Fruit fly (Drosophila melanogaster) whole organism, embryonic: ENCODE results near the gene MTPAP.

ENCODE experiments used
- ATbp ChIP-seq: fragments of 200-800 bp; sonication (Bioruptor generic); optimal IDR thresholded peaks from 2 replicates; lab custom pipeline; 2017; ENCODE audit warnings: missing biosample characterization, mild to moderate bottlenecking, missing genetic modification characterization, missing genetic modification reagents
- CG10321 ChIP-seq: fragments of 200-800 bp; sonication (Bioruptor generic); IDR thresholded peaks from 2 replicates; pipeline ENCODE4 v1.3.6; 2022; ENCODE audit warnings: missing biosample characterization, missing genetic modification characterization
- CG10565 ChIP-seq: fragments of 200-800 bp; sonication (Bioruptor generic); optimal IDR thresholded peaks from 3 replicates; lab custom pipeline; 2016; ENCODE audit warnings: missing biosample characterization, mild to moderate bottlenecking, missing genetic modification characterization
- CG11560 ChIP-seq: fragments of 200-800 bp; sonication (Bioruptor generic); IDR thresholded peaks from 3 replicates; pipeline ENCODE4 v1.3.6; 2022; ENCODE audit warnings: missing biosample characterization, missing genetic modification characterization
- CG12236 ChIP-seq: fragments of 200-800 bp; sonication (Bioruptor generic); optimal IDR thresholded peaks from 2 replicates; lab custom pipeline; 2016; ENCODE audit warnings: missing biosample characterization, missing genetic modification characterization
- CG12391 ChIP-seq: fragments of 200-800 bp; sonication (Bioruptor generic); optimal IDR thresholded peaks from 3 replicates; lab custom pipeline; 2018; ENCODE audit warnings: missing biosample characterization, mild to moderate bottlenecking, missing genetic modification characterization, moderate library complexity
- CG14050 ChIP-seq: fragments of 200-800 bp; sonication (Bioruptor generic); IDR thresholded peaks from 3 replicates; pipeline ENCODE4 v1.3.6; 2022; ENCODE audit warnings: missing biosample characterization, missing genetic modification characterization
- CG14965 ChIP-seq: fragments of 200-800 bp; sonication (Bioruptor generic); optimal IDR thresholded peaks from 2 replicates; lab custom pipeline; 2016; ENCODE audit warnings: missing biosample characterization, missing genetic modification characterization, borderline replicate concordance
- CG18011 ChIP-seq: fragments of 200-800 bp; sonication (Bioruptor generic); optimal IDR thresholded peaks from 2 replicates; lab custom pipeline; 2017; ENCODE audit warnings: missing biosample characterization, missing genetic modification characterization, mild to moderate bottlenecking, moderate library complexity, missing genotype
- CG2129 ChIP-seq: fragments of 200-800 bp; sonication (Bioruptor generic); IDR thresholded peaks from 2 replicates; pipeline ENCODE4 v1.3.6; 2022; ENCODE audit warnings: missing biosample characterization, missing genetic modification characterization; ENCODE audit not compliant: partially characterized antibody
- CG4360 ChIP-seq: fragments of 200-800 bp; sonication (Bioruptor generic); IDR thresholded peaks from 2 replicates; pipeline ENCODE4 v1.3.6; 2022; ENCODE audit warnings: missing biosample characterization, missing genetic modification characterization
- CG7271 ChIP-seq: fragments of 200-800 bp; sonication (Bioruptor generic); optimal IDR thresholded peaks from 2 replicates; lab custom pipeline; 2018; ENCODE audit warnings: missing biosample characterization, mild to moderate bottlenecking, missing genetic modification characterization, moderate library complexity
- CG7745 ChIP-seq: fragments of 200-800 bp; sonication (Bioruptor generic); optimal IDR thresholded peaks from 2 replicates; lab custom pipeline; 2018; ENCODE audit warnings: missing biosample characterization, mild to moderate bottlenecking, missing genetic modification characterization, moderate library complexity
- CG9797 ChIP-seq: fragments of 200-800 bp; sonication (Bioruptor generic); optimal IDR thresholded peaks from 3 replicates; lab custom pipeline; 2018; ENCODE audit warnings: missing biosample characterization, mild to moderate bottlenecking, missing genetic modification characterization
- CoRest ChIP-seq: fragments of 200-800 bp; sonication (Bioruptor generic); optimal IDR thresholded peaks from 3 replicates; lab custom pipeline; 2018; ENCODE audit warnings: missing biosample characterization, mild to moderate bottlenecking, missing genetic modification characterization, moderate library complexity
- Dfd ChIP-seq, 2 experiments: fragments of >200 bp; optimal IDR thresholded peaks; 2 replicates each; lab custom pipeline; 2017; ENCODE audit warnings: missing biosample characterization in 2 of 2, missing genetic modification characterization in 2 of 2
- Dll ChIP-seq: fragments of 200-800 bp; sonication (Bioruptor generic); IDR thresholded peaks from 4 replicates; pipeline ENCODE4 v1.3.6; 2022; ENCODE audit warnings: missing biosample characterization, missing genetic modification characterization; ENCODE audit not compliant: partially characterized antibody
- Doc2 ChIP-seq: fragments of 200-800 bp; sonication (Bioruptor generic); IDR thresholded peaks from 2 replicates; pipeline ENCODE4 v1.3.6; 2022; ENCODE audit warnings: missing biosample characterization, missing genetic modification characterization
- E2f1 ChIP-seq: fragments of 200-800 bp; sonication (Bioruptor generic); IDR thresholded peaks from 2 replicates; pipeline ENCODE4 v1.3.6; 2022; ENCODE audit warnings: missing biosample characterization, missing genetic modification characterization
- Fer3 ChIP-seq: fragments of 200-800 bp; sonication (Bioruptor generic); optimal IDR thresholded peaks from 2 replicates; lab custom pipeline; 2018; ENCODE audit warnings: missing biosample characterization, mild to moderate bottlenecking, missing genetic modification characterization, moderate library complexity
- HLH4C ChIP-seq: fragments of 200-800 bp; sonication (Bioruptor generic); IDR thresholded peaks from 3 replicates; pipeline ENCODE4 v1.3.6; 2022; ENCODE audit warnings: missing biosample characterization, missing genetic modification characterization; ENCODE audit not compliant: partially characterized antibody
- Max ChIP-seq: fragments of 200-800 bp; sonication (Bioruptor generic); optimal IDR thresholded peaks from 2 replicates; lab custom pipeline; 2016; ENCODE audit warnings: missing biosample characterization, mild to moderate bottlenecking, missing genetic modification characterization
- Med ChIP-seq: fragments of 200-800 bp; sonication (Bioruptor generic); peaks from one replicate; lab custom pipeline; 2016; ENCODE audit warnings: missing biosample characterization, missing genetic modification characterization, mild to moderate bottlenecking, inconsistent platforms, moderate library complexity
- NFAT ChIP-seq: fragments of 200-800 bp; sonication (Bioruptor generic); IDR thresholded peaks from 2 replicates; pipeline ENCODE4 v1.3.6; 2022; ENCODE audit warnings: missing biosample characterization, missing genetic modification characterization
- Ptx1 ChIP-seq: fragments of 200-800 bp; sonication (Bioruptor generic); IDR thresholded peaks from 2 replicates; pipeline ENCODE4 v1.3.6; 2022; ENCODE audit warnings: missing biosample characterization, missing genetic modification characterization
- Tbp ChIP-seq: fragments of >200 bp; optimal IDR thresholded peaks from 2 replicates; lab custom pipeline; 2018; ENCODE audit warnings: missing biosample characterization, missing genetic modification characterization
- YL-1 ChIP-seq: fragments of 200-800 bp; sonication (Bioruptor generic); optimal IDR thresholded peaks from 3 replicates; lab custom pipeline; 2017; ENCODE audit warnings: missing biosample characterization, mild to moderate bottlenecking, missing genetic modification characterization
- aop ChIP-seq: fragments of 200-800 bp; sonication (Bioruptor generic); IDR thresholded peaks from 2 replicates; pipeline ENCODE4 v1.3.6; 2022; ENCODE audit warnings: missing biosample characterization, missing genetic modification characterization
- cg ChIP-seq: fragments of 200-800 bp; sonication (Bioruptor generic); optimal IDR thresholded peaks from 3 replicates; lab custom pipeline; 2019; ENCODE audit warnings: missing biosample characterization, mild to moderate bottlenecking, missing genetic modification characterization, moderate library complexity
- chm ChIP-seq: fragments of 200-800 bp; sonication (Bioruptor generic); IDR thresholded peaks from 2 replicates; pipeline ENCODE4 v1.3.6; 2022; ENCODE audit warnings: missing biosample characterization, missing genetic modification characterization
- dimm ChIP-seq: fragments of 200-800 bp; sonication (Bioruptor generic); IDR thresholded peaks from 2 replicates; pipeline ENCODE4 v1.3.6; 2022; ENCODE audit warnings: missing biosample characterization, missing genetic modification characterization
- dm ChIP-seq: fragments of 200-800 bp; sonication (Bioruptor generic); optimal IDR thresholded peaks from 3 replicates; lab custom pipeline; 2016; ENCODE audit warnings: missing biosample characterization, missing genetic modification characterization
- dysf ChIP-seq: fragments of 200-800 bp; sonication (Bioruptor generic); IDR thresholded peaks from 3 replicates; pipeline ENCODE4 v1.3.6; 2022; ENCODE audit warnings: missing biosample characterization, missing genetic modification characterization
- fd96Cb ChIP-seq: fragments of 200-800 bp; sonication (Bioruptor generic); optimal IDR thresholded peaks from 2 replicates; lab custom pipeline; 2018; ENCODE audit warnings: missing biosample characterization, mild to moderate bottlenecking, missing genetic modification characterization, moderate library complexity
- gfzf ChIP-seq: fragments of 200-800 bp; sonication (Bioruptor generic); optimal IDR thresholded peaks from 2 replicates; lab custom pipeline; 2016; ENCODE audit warnings: missing biosample characterization, mild to moderate bottlenecking, missing genetic modification characterization, moderate library complexity
- jigr1 ChIP-seq: fragments of 200-800 bp; sonication (Bioruptor generic); IDR thresholded peaks from 3 replicates; pipeline ENCODE4 v1.3.6; 2022; ENCODE audit warnings: missing biosample characterization, missing genetic modification characterization
- kay ChIP-seq: fragments of 200-800 bp; sonication (Bioruptor generic); optimal IDR thresholded peaks from 2 replicates; lab custom pipeline; 2016; ENCODE audit warnings: missing biosample characterization, missing genetic modification characterization
- knrl ChIP-seq: fragments of 200-800 bp; sonication (Bioruptor generic); IDR thresholded peaks from 3 replicates; pipeline ENCODE4 v1.3.6; 2022; ENCODE audit warnings: missing biosample characterization, missing genetic modification characterization; ENCODE audit not compliant: partially characterized antibody
- lilli ChIP-seq: fragments of 200-800 bp; sonication (Bioruptor generic); optimal IDR thresholded peaks from 3 replicates; lab custom pipeline; 2016; ENCODE audit warnings: missing biosample characterization, missing genetic modification characterization
- lola ChIP-seq, 3 experiments: fragments of >200 bp in 2 of 3; fragments of 200-800 bp in 1 of 3; sonication (Bioruptor generic) in 1 of 3; optimal IDR thresholded peaks; 2 replicates each; lab custom pipeline; 2017 to 2019; ENCODE audit warnings: missing biosample characterization in 3 of 3, missing genetic modification characterization in 3 of 3, mild to moderate bottlenecking in 1 of 3, moderate library complexity in 1 of 3
- nom ChIP-seq: fragments of 200-800 bp; sonication (Bioruptor generic); optimal IDR thresholded peaks from 2 replicates; lab custom pipeline; 2017; ENCODE audit warnings: missing biosample characterization, missing genetic modification characterization, mild to moderate bottlenecking, moderate library complexity, missing genetic modification reagents
- pho ChIP-seq: fragments of 200-800 bp; sonication (Bioruptor generic); optimal IDR thresholded peaks from 2 replicates; lab custom pipeline; 2016; ENCODE audit warnings: missing biosample characterization, missing genetic modification characterization
- pita ChIP-seq: fragments of 200-800 bp; sonication (Bioruptor generic); optimal IDR thresholded peaks from 2 replicates; lab custom pipeline; 2017; ENCODE audit warnings: missing biosample characterization, mild to moderate bottlenecking, missing genetic modification characterization
- pnt ChIP-seq: fragments of 200-800 bp; sonication (Bioruptor generic); optimal IDR thresholded peaks from 3 replicates; lab custom pipeline; 2016; ENCODE audit warnings: missing biosample characterization, missing genetic modification characterization
- psq ChIP-seq: fragments of 200-800 bp; sonication (Bioruptor generic); optimal IDR thresholded peaks from 2 replicates; lab custom pipeline; 2017; ENCODE audit warnings: missing biosample characterization, missing genetic modification characterization
- run ChIP-seq: fragments of 200-800 bp; sonication (Bioruptor generic); optimal IDR thresholded peaks from 3 replicates; lab custom pipeline; 2018; ENCODE audit warnings: missing biosample characterization, mild to moderate bottlenecking, missing genetic modification characterization
- slbo ChIP-seq: fragments of 200-800 bp; sonication (Bioruptor generic); IDR thresholded peaks from 2 replicates; pipeline ENCODE4 v1.3.6; 2022; ENCODE audit warnings: missing biosample characterization, missing genetic modification characterization
- sr ChIP-seq: fragments of 200-800 bp; sonication (Bioruptor generic); IDR thresholded peaks from 3 replicates; pipeline ENCODE4 v1.3.6; 2022; ENCODE audit warnings: missing biosample characterization, missing genetic modification characterization
- tx ChIP-seq: fragments of 200-800 bp; sonication (Bioruptor generic); optimal IDR thresholded peaks from 2 replicates; lab custom pipeline; 2016; ENCODE audit warnings: missing biosample characterization, missing genetic modification characterization
- vnd ChIP-seq: fragments of 200-800 bp; sonication (Bioruptor generic); IDR thresholded peaks from 3 replicates; pipeline ENCODE4 v1.3.6; 2022; ENCODE audit warnings: missing biosample characterization, missing genetic modification characterization; ENCODE audit not compliant: partially characterized antibody

Gene MTPAP

dm6 chrX:1398455-1399055, 49.4 kb upstream of the MTPAP start (continued):
- TF ChIP-seq fd96Cb (tag; lab: Kevin White, UChicago): peak; percentile 71
- no peak for TF ChIP-seq CG4360 (GFP tag; lab: Robert Waterston, UW)
- TF ChIP-seq knrl: no peak
- peak; percentile 81 for TF ChIP-seq Ptx1
- TF ChIP-seq cg (GFP tag; lab: Kevin White, UChicago): no peak
- peak; percentile 7 for TF ChIP-seq psq (GFP tag; lab: Kevin White, UChicago)
- TF ChIP-seq CG18011 (GFP tag; lab: Kevin White, UChicago): no peak
- no peak for TF ChIP-seq aop (GFP tag; lab: Robert Waterston, UW)
- peak in 1 of 3 experiments; percentile 38 for TF ChIP-seq lola (GFP tag; optimal IDR thresholded peaks at IDR 0.05; lab: Kevin White, UChicago)
- peak; percentile 81 for TF ChIP-seq slbo (GFP tag; lab: Robert Waterston, UW)
- TF ChIP-seq pnt: peak; percentile 51
- peak; percentile 56 for TF ChIP-seq nom (GFP tag; lab: Kevin White, UChicago)
- TF ChIP-seq CG9797 (GFP tag; lab: Kevin White, UChicago): no peak
- TF ChIP-seq CG7271 (tag; lab: Kevin White, UChicago): no peak
- TF ChIP-seq Fer3 (tag; lab: Kevin White, UChicago): peak; percentile 56
- TF ChIP-seq chm (GFP tag; lab: Robert Waterston, UW): no peak
- no peak for TF ChIP-seq pita
- no peak for TF ChIP-seq dm (GFP tag; lab: Kevin White, UChicago)
- TF ChIP-seq CG2129 (GFP tag; lab: Robert Waterston, UW): no peak
- no peak for TF ChIP-seq vnd (GFP tag; lab: Robert Waterston, UW)
- no peak for TF ChIP-seq CG10565 (GFP tag; lab: Kevin White, UChicago)
- TF ChIP-seq jigr1: peak; percentile 56; the same call in 2 of the 3 replicates
- no peak for TF ChIP-seq CG10321 (GFP tag; lab: Robert Waterston, UW)
- peak; percentile 87 for TF ChIP-seq dysf (GFP tag; lab: Robert Waterston, UW)
- no peak for TF ChIP-seq gfzf
- no peak for TF ChIP-seq CG12236 (GFP tag; lab: Kevin White, UChicago)
- TF ChIP-seq Max (GFP tag; lab: Kevin White, UChicago): peak; percentile 56
- peak; percentile 54 for TF ChIP-seq pho (GFP tag; lab: Kevin White, UChicago)
- peak; percentile 15 for TF ChIP-seq ATbp (GFP tag; lab: Kevin White, UChicago)
- peak; percentile 34 for TF ChIP-seq tx (GFP tag; lab: Kevin White, UChicago)
- TF ChIP-seq NFAT (GFP tag; lab: Robert Waterston, UW): peak; percentile 53
- TF ChIP-seq Dll: no peak
- TF ChIP-seq Dfd (GFP tag; optimal IDR thresholded peaks at IDR 0.05; lab: Kevin White, UChicago): no peak
- TF ChIP-seq kay (GFP tag; lab: Kevin White, UChicago): peak; percentile 36
- peak; percentile 12; the same call in 1 of the 3 replicates for TF ChIP-seq sr
- TF ChIP-seq CG14050: peak; percentile 32; the same call in 1 of the 3 replicates
- peak; percentile 59 for TF ChIP-seq CoRest (tag; lab: Kevin White, UChicago)
- no peak for TF ChIP-seq run (tag; lab: Kevin White, UChicago)
- no peak for TF ChIP-seq dimm
- no peak for TF ChIP-seq CG14965
- TF ChIP-seq Tbp (GFP tag; lab: Kevin White, UChicago): no peak
- TF ChIP-seq CG11560 (tag; lab: Robert Waterston, UW): peak; percentile 51; the same call in 1 of the 3 replicates
- no peak for TF ChIP-seq HLH4C (GFP tag; lab: Robert Waterston, UW)
- TF ChIP-seq Doc2 (GFP tag; lab: Robert Waterston, UW): no peak
- TF ChIP-seq E2f1 (GFP tag; lab: Robert Waterston, UW): peak; percentile 64
- peak; percentile 64 for TF ChIP-seq CG12391
- TF ChIP-seq YL-1 (GFP tag; lab: Kevin White, UChicago): no peak
- peak; percentile 91 for TF ChIP-seq Med (GFP tag; lab: Kevin White, UChicago)
- peak; percentile 73 for TF ChIP-seq lilli (GFP tag; lab: Kevin White, UChicago)
- no peak for TF ChIP-seq CG7745 (tag; lab: Kevin White, UChicago)
